Worm (Caenorhabditis elegans) whole organism, young adult: ENCODE measurements around the gene C28H8.3.

Experiments used
- B0019.2 ChIP-seq: fragments of 200-800 bp; sonication (Bioruptor generic); conservative IDR thresholded peaks from 2 replicates; pipeline ENCODE4 v1.3.6; 2022; ENCODE audit warnings: missing genetic modification reagents, missing genetic modification characterization, missing compliant biosample characterization
- B0035.1 ChIP-seq: sonication (generic microtip); optimal IDR thresholded peaks from 2 replicates; lab custom pipeline; 2016; ENCODE audit warnings: missing genetic modification characterization, mild to moderate bottlenecking, missing compliant biosample characterization, missing genotype, missing genetic modification reagents
- B0336.3 ChIP-seq: fragments of 200-800 bp; sonication (Bioruptor generic); IDR thresholded peaks from 2 replicates; pipeline ENCODE4 v1.3.6; 2022; ENCODE audit warnings: missing genetic modification characterization, missing compliant biosample characterization
- C06A6.2 ChIP-seq: fragments of 200-800 bp; sonication (Bioruptor generic); conservative IDR thresholded peaks from 2 replicates; pipeline ENCODE4 v1.3.6; 2022; ENCODE audit warnings: missing genetic modification characterization, missing compliant biosample characterization
- C17E4.6 ChIP-seq: fragments of 200-800 bp; sonication (Bioruptor generic); IDR thresholded peaks from 2 replicates; pipeline ENCODE4 v1.3.6; 2022; ENCODE audit warnings: missing genetic modification reagents, missing genetic modification characterization, missing compliant biosample characterization
- F10E7.11 ChIP-seq: sonication (generic microtip); optimal IDR thresholded peaks from 2 replicates; lab custom pipeline; 2017; ENCODE audit warnings: mild to moderate bottlenecking, missing genetic modification characterization, moderate library complexity, missing compliant biosample characterization
- K12H6.12 ChIP-seq: fragments of 200-800 bp; sonication (Bioruptor generic); optimal IDR thresholded peaks from 2 replicates; lab custom pipeline; 2018; ENCODE audit warnings: mild to moderate bottlenecking, missing genetic modification characterization, missing compliant biosample characterization
- Y53F4B.3 ChIP-seq: fragments of 200-800 bp; sonication (Bioruptor generic); IDR thresholded peaks from 2 replicates; pipeline ENCODE4 v1.3.6; 2022; ENCODE audit warnings: missing genetic modification reagents, missing genetic modification characterization, missing compliant biosample characterization
- Y53G8AR.9 ChIP-seq: fragments of 200-800 bp; sonication (Bioruptor generic); conservative IDR thresholded peaks from 2 replicates; pipeline ENCODE4 v1.3.6; 2022; ENCODE audit warnings: missing genetic modification reagents, missing genetic modification characterization, missing compliant biosample characterization
- Y79H2A.3 ChIP-seq: fragments of 200-800 bp; sonication (Bioruptor generic); conservative IDR thresholded peaks from 2 replicates; pipeline ENCODE4 v1.3.6; 2022; ENCODE audit warnings: missing genetic modification reagents, missing genetic modification characterization, missing compliant biosample characterization
- Y95B8A.8 ChIP-seq: fragments of 200-800 bp; sonication (Bioruptor generic); IDR thresholded peaks from 2 replicates; pipeline ENCODE4 v1.3.6; 2022; ENCODE audit warnings: missing genetic modification reagents, missing genetic modification characterization, missing compliant biosample characterization
- akir-1 ChIP-seq: fragments of 200-800 bp; sonication (Bioruptor generic); optimal IDR thresholded peaks from 2 replicates; lab custom pipeline; 2018; ENCODE audit warnings: mild to moderate bottlenecking, missing genetic modification characterization, moderate library complexity, missing compliant biosample characterization
- atf-7 ChIP-seq: sonication (generic microtip); optimal IDR thresholded peaks from 2 replicates; lab custom pipeline; 2017; ENCODE audit warnings: mild to moderate bottlenecking, missing genetic modification characterization, missing compliant biosample characterization
- bed-1 ChIP-seq: fragments of 200-800 bp; sonication (Bioruptor generic); IDR thresholded peaks from 2 replicates; pipeline ENCODE4 v1.3.6; 2022; ENCODE audit warnings: missing genetic modification reagents, missing genetic modification characterization, missing compliant biosample characterization
- cebp-1 ChIP-seq, 2 experiments: fragments of 200-800 bp in 1 of 2; sonication (Bioruptor generic) in 1 of 2; sonication (generic microtip) in 1 of 2; IDR thresholded peaks in 1 of 2; optimal IDR thresholded peaks in 1 of 2; 2 replicates each; pipeline versions ENCODE4 v1.3.6 to Lab custom; 2017 to 2022; ENCODE audit warnings: missing compliant biosample characterization in 2 of 2, missing genetic modification characterization in 2 of 2, mild to moderate bottlenecking in 1 of 2, missing genetic modification reagents in 1 of 2, moderate library complexity in 1 of 2
- ceh-58 ChIP-seq: fragments of 200-800 bp; sonication (Bioruptor generic); IDR thresholded peaks from 2 replicates; pipeline ENCODE4 v1.3.6; 2022; ENCODE audit warnings: missing genetic modification characterization, missing compliant biosample characterization
- chd-7 ChIP-seq: sonication (generic microtip); optimal IDR thresholded peaks from 2 replicates; lab custom pipeline; 2016; ENCODE audit warnings: mild to moderate bottlenecking, missing genetic modification characterization, moderate library complexity, missing compliant biosample characterization
- dpff-1 ChIP-seq: sonication (generic microtip); optimal IDR thresholded peaks from 2 replicates; lab custom pipeline; 2017; ENCODE audit warnings: mild to moderate bottlenecking, missing genetic modification characterization, missing compliant biosample characterization
- efl-1 ChIP-seq: fragments of 150-350 bp; optimal IDR thresholded peaks from 2 replicates; lab custom pipeline; 2014; ENCODE audit warnings: missing biosample characterization, missing genetic modification reagents, missing genetic modification characterization
- ekl-4 ChIP-seq: fragments of 200-800 bp; sonication (Bioruptor generic); IDR thresholded peaks from 2 replicates; pipeline ENCODE4 v1.3.6; 2022; ENCODE audit warnings: missing genetic modification reagents, missing genetic modification characterization, missing compliant biosample characterization
- him-1 ChIP-seq: sonication (generic microtip); optimal IDR thresholded peaks from 2 replicates; lab custom pipeline; 2016; ENCODE audit warnings: missing genotype, missing genetic modification reagents, missing genetic modification characterization, missing compliant biosample characterization
- hrde-1 ChIP-seq: sonication (generic microtip); optimal IDR thresholded peaks from 2 replicates; lab custom pipeline; 2016; ENCODE audit warnings: missing genetic modification characterization, mild to moderate bottlenecking, missing compliant biosample characterization, moderate library complexity, missing genotype, missing genetic modification reagents, borderline replicate concordance
- hsf-1 ChIP-seq: fragments of 200-800 bp; sonication (Bioruptor generic); IDR thresholded peaks from 2 replicates; pipeline ENCODE4 v1.3.6; 2022; ENCODE audit warnings: missing genetic modification reagents, missing genetic modification characterization, missing compliant biosample characterization
- lin-35 ChIP-seq, 3 experiments: fragments of 150-350 bp in 2 of 3; sonication (generic microtip) in 1 of 3; optimal IDR thresholded peaks; 2 replicates each; lab custom pipeline; 2014 to 2018; ENCODE audit warnings: missing biosample characterization in 3 of 3, missing genetic modification characterization in 3 of 3, missing genetic modification reagents in 3 of 3
- lin-40 ChIP-seq: sonication (generic microtip); optimal IDR thresholded peaks from 2 replicates; lab custom pipeline; 2016; ENCODE audit warnings: missing genetic modification characterization, mild to moderate bottlenecking, missing compliant biosample characterization, missing genotype, missing genetic modification reagents
- lsy-27 ChIP-seq: sonication (generic microtip); optimal IDR thresholded peaks from 2 replicates; lab custom pipeline; 2017; ENCODE audit warnings: missing genetic modification characterization, mild to moderate bottlenecking, missing compliant biosample characterization, antibody characterized with exemption, missing genotype, borderline replicate concordance; ENCODE audit not compliant: insufficient read depth
- madf-10 ChIP-seq: sonication (generic microtip); optimal IDR thresholded peaks from 2 replicates; lab custom pipeline; 2016; ENCODE audit warnings: mild to moderate bottlenecking, missing genetic modification characterization, missing compliant biosample characterization
- madf-6 ChIP-seq: fragments of 200-800 bp; sonication (Bioruptor generic); IDR thresholded peaks from 2 replicates; pipeline ENCODE4 v1.3.6; 2022; ENCODE audit warnings: missing genetic modification reagents, missing genetic modification characterization, missing compliant biosample characterization
- mcd-1 ChIP-seq: fragments of 200-800 bp; sonication (Bioruptor generic); IDR thresholded peaks from 2 replicates; pipeline ENCODE4 v1.3.6; 2022; ENCODE audit warnings: missing genetic modification reagents, missing genetic modification characterization, missing compliant biosample characterization
- nfya-2 ChIP-seq: fragments of 200-800 bp; sonication (Bioruptor generic); IDR thresholded peaks from 2 replicates; pipeline ENCODE4 v1.3.6; 2022; ENCODE audit warnings: missing genetic modification reagents, missing genetic modification characterization, missing compliant biosample characterization
- nfyb-1 ChIP-seq: fragments of 200-800 bp; sonication (Bioruptor generic); IDR thresholded peaks from 2 replicates; pipeline ENCODE4 v1.3.6; 2022; ENCODE audit warnings: missing genetic modification reagents, missing genetic modification characterization, missing compliant biosample characterization
- nhr-120 ChIP-seq: fragments of 200-800 bp; sonication (Bioruptor generic); IDR thresholded peaks from 2 replicates; pipeline ENCODE4 v1.3.6; 2022; ENCODE audit warnings: missing genetic modification characterization, missing compliant biosample characterization
- nhr-179 ChIP-seq: sonication (generic microtip); optimal IDR thresholded peaks from 2 replicates; lab custom pipeline; 2016; ENCODE audit warnings: mild to moderate bottlenecking, missing genetic modification characterization, missing compliant biosample characterization
- nhr-80 ChIP-seq: sonication (generic microtip); optimal IDR thresholded peaks from 2 replicates; lab custom pipeline; 2016; ENCODE audit warnings: missing genetic modification characterization, missing compliant biosample characterization
- repo-1 ChIP-seq: sonication (generic microtip); optimal IDR thresholded peaks from 2 replicates; lab custom pipeline; 2017; ENCODE audit warnings: mild to moderate bottlenecking, missing genetic modification characterization, missing compliant biosample characterization
- snpc-1.1 ChIP-seq: sonication (generic microtip); optimal IDR thresholded peaks from 2 replicates; lab custom pipeline; 2017; ENCODE audit warnings: missing genetic modification characterization, mild to moderate bottlenecking, missing compliant biosample characterization, antibody characterized with exemption, moderate library complexity, missing genotype, missing genetic modification reagents; ENCODE audit not compliant: insufficient read depth
- snpc-3.4 ChIP-seq: sonication (generic microtip); optimal IDR thresholded peaks from 2 replicates; lab custom pipeline; 2017; ENCODE audit warnings: missing genetic modification characterization, mild to moderate bottlenecking, missing compliant biosample characterization, antibody characterized with exemption, moderate library complexity, missing genotype, missing genetic modification reagents
- somi-1 ChIP-seq: fragments of 200-800 bp; sonication (Bioruptor generic); optimal IDR thresholded peaks from 2 replicates; lab custom pipeline; 2018; ENCODE audit warnings: mild to moderate bottlenecking, missing genetic modification characterization, missing compliant biosample characterization
- sptf-2 ChIP-seq: fragments of 200-800 bp; sonication (Bioruptor generic); optimal IDR thresholded peaks from 2 replicates; lab custom pipeline; 2018; ENCODE audit warnings: mild to moderate bottlenecking, missing genetic modification characterization, missing compliant biosample characterization
- tbp1 ChIP-seq: fragments of 200-800 bp; sonication (Bioruptor generic); optimal IDR thresholded peaks from 2 replicates; lab custom pipeline; 2018; ENCODE audit warnings: mild to moderate bottlenecking, missing genetic modification characterization, missing compliant biosample characterization
- tbx-9 ChIP-seq: sonication (generic microtip); optimal IDR thresholded peaks from 2 replicates; lab custom pipeline; 2016; ENCODE audit warnings: borderline replicate concordance, missing genetic modification characterization, inconsistent platforms, missing compliant biosample characterization
- zim-3 ChIP-seq: sonication (generic microtip); optimal IDR thresholded peaks from 2 replicates; lab custom pipeline; 2017; ENCODE audit warnings: mild to moderate bottlenecking, missing genetic modification characterization, moderate library complexity, missing compliant biosample characterization
- ztf-26 ChIP-seq: sonication (generic microtip); optimal IDR thresholded peaks from 2 replicates; lab custom pipeline; 2017; ENCODE audit warnings: missing genetic modification characterization, missing compliant biosample characterization
- ztf-6 ChIP-seq: fragments of 200-800 bp; sonication (Bioruptor generic); IDR thresholded peaks from 2 replicates; pipeline ENCODE4 v1.3.6; 2022; ENCODE audit warnings: missing genetic modification reagents, missing genetic modification characterization, missing compliant biosample characterization

Gene C28H8.3

ce11 chrIII:5917365-5917958, 9.0 kb downstream of the C28H8.3 start (continued):
- TF ChIP-seq C06A6.2 (GFP tag; lab: Robert Waterston, UW) (no peak), snpc-1.1 (tag; lab: Kevin White, UChicago) (no peak), madf-10 (tag; lab: Kevin White, UChicago) (no peak), tbx-9 (tag; lab: Kevin White, UChicago) (no peak), snpc-3.4 (tag; lab: Kevin White, UChicago) (no peak), nfya-2 (GFP tag; lab: Robert Waterston, UW) (no peak), nhr-120 (GFP tag; lab: Robert Waterston, UW) (no peak)

ce11 chrIII:5919799-5920387, 11.4 kb downstream of the C28H8.3 start, which contains the start of the genes tdo-2 and C28H8.2:
Gene tdo-2 (minus strand): TSS chrIII:5919955.
Gene C28H8.2 (plus strand): TSS chrIII:5920322.
- TF ChIP-seq nhr-80 (no peak), Y53F4B.3 (no peak), C06A6.2 (GFP tag; lab: Robert Waterston, UW) (peak; percentile 71; the same call in 1 of the 2 replicates), cebp-1 (GFP tag; IDR thresholded peaks at IDR 0.05; lab: Robert Waterston, UW) (no peak), cebp-1 (tag; optimal IDR thresholded peaks at IDR 0.05; lab: Kevin White, UChicago) (peak; percentile 36), atf-7 (tag; lab: Kevin White, UChicago) (peak; percentile 19), ztf-26 (tag; lab: Kevin White, UChicago) (peak; percentile 77), mcd-1 (GFP tag; lab: Robert Waterston, UW) (peak; percentile 8; the same call in 1 of the 2 replicates), madf-6 (GFP tag; lab: Robert Waterston, UW) (no peak), nfyb-1 (GFP tag; lab: Robert Waterston, UW) (0 out of 2 replicates have a peak, but pooled peaks have one; percentile 13), B0035.1 (no peak), bed-1 (no peak), C17E4.6 (GFP tag; lab: Robert Waterston, UW) (no peak), B0336.3 (GFP tag; lab: Robert Waterston, UW) (no peak), sptf-2 (GFP tag; lab: Kevin White, UChicago) (no peak), tbp1 (GFP tag; lab: Kevin White, UChicago) (no peak), lsy-27 (tag; lab: Kevin White, UChicago) (no peak), nfya-2 (GFP tag; lab: Robert Waterston, UW) (no peak), ztf-6 (GFP tag; lab: Robert Waterston, UW) (no peak), akir-1 (GFP tag; lab: Kevin White, UChicago) (no peak), ceh-58 (no peak), Y79H2A.3 (GFP tag; lab: Robert Waterston, UW) (no peak), lin-35 (GFP tag; optimal IDR thresholded peaks at IDR 0.05; lab: Kevin White, UChicago) (no peak), nhr-179 (no peak), repo-1 (tag; lab: Kevin White, UChicago) (no peak), ekl-4 (GFP tag; lab: Robert Waterston, UW) (no peak), hrde-1 (tag; lab: Kevin White, UChicago) (no peak), somi-1 (GFP tag; lab: Kevin White, UChicago) (peak; percentile 66), lin-40 (tag; lab: Kevin White, UChicago) (peak; percentile 43), F10E7.11 (tag; lab: Kevin White, UChicago) (no peak), him-1 (tag; lab: Kevin White, UChicago) (no peak), hsf-1 (GFP tag; lab: Robert Waterston, UW) (0 out of 2 replicates have a peak, but pooled peaks have one; percentile 26), efl-1 (GFP tag; lab: Kevin White, UChicago) (no peak), Y53G8AR.9 (no peak), B0019.2 (GFP tag; lab: Robert Waterston, UW) (no peak), Y95B8A.8 (no peak), dpff-1 (no peak), chd-7 (peak; percentile 16), K12H6.12 (no peak), zim-3 (tag; lab: Kevin White, UChicago) (no peak)
